Worm (Caenorhabditis elegans) whole organism, L1 larva: ENCODE measurements around the gene T09A5.15.

Experiments used
- C04F5.9 ChIP-seq: sonication (generic microtip); optimal IDR thresholded peaks from 2 replicates; lab custom pipeline; 2016; ENCODE audit warnings: missing genetic modification characterization, missing compliant biosample characterization
- aha-1 ChIP-seq: fragments of 150-350 bp; optimal IDR thresholded peaks from 2 replicates; lab custom pipeline; 2014; ENCODE audit warnings: missing biosample characterization, missing genetic modification characterization
- aly-2 ChIP-seq: fragments of 150-350 bp; optimal IDR thresholded peaks from 2 replicates; lab custom pipeline; 2014; ENCODE audit warnings: missing biosample characterization, missing genetic modification characterization
- blmp-1 ChIP-seq: fragments of 150-350 bp; optimal IDR thresholded peaks from 2 replicates; lab custom pipeline; 2014; ENCODE audit warnings: missing biosample characterization, missing genetic modification characterization
- ceh-8 ChIP-seq: fragments of 200-800 bp; sonication (Bioruptor generic); optimal IDR thresholded peaks from 2 replicates; lab custom pipeline; 2018; ENCODE audit warnings: mild to moderate bottlenecking, missing genetic modification characterization, moderate library complexity, missing compliant biosample characterization
- dsc-1 ChIP-seq: sonication (generic microtip); optimal IDR thresholded peaks from 2 replicates; lab custom pipeline; 2016; ENCODE audit warnings: mild to moderate bottlenecking, missing genetic modification characterization, missing compliant biosample characterization
- efl-1 ChIP-seq, 4 experiments: fragments of 150-350 bp; optimal IDR thresholded peaks in 3 of 4; peaks in 1 of 4; 1 replicate in 1 of 4; 2 replicates in 3 of 4; lab custom pipeline; 2014; ENCODE audit warnings: missing biosample characterization in 2 of 4, missing genetic modification characterization in 2 of 4, missing genetic modification reagents in 2 of 4
- egl-13 ChIP-seq: sonication (generic microtip); optimal IDR thresholded peaks from 2 replicates; lab custom pipeline; 2016; ENCODE audit warnings: missing genotype, missing genetic modification reagents, missing genetic modification characterization, missing compliant biosample characterization
- egl-27 ChIP-seq, 2 experiments: fragments of 150-350 bp in 1 of 2; sonication (generic microtip); optimal IDR thresholded peaks; 3 replicates each; lab custom pipeline; 2017 to 2018; ENCODE audit warnings: missing biosample characterization in 2 of 2, missing genetic modification characterization in 2 of 2, missing genetic modification reagents in 2 of 2
- elt-2 ChIP-seq: sonication (generic microtip); optimal IDR thresholded peaks from 2 replicates; lab custom pipeline; 2016; ENCODE audit warnings: missing genetic modification characterization, mild to moderate bottlenecking, inconsistent platforms, missing compliant biosample characterization, missing genetic modification reagents
- ets-5 ChIP-seq: fragments of 200-800 bp; sonication (Bioruptor generic); IDR thresholded peaks from 2 replicates; pipeline ENCODE4 v1.3.6; 2022; ENCODE audit warnings: missing genetic modification characterization, missing compliant biosample characterization
- fkh-10 ChIP-seq: sonication (generic microtip); optimal IDR thresholded peaks from 2 replicates; lab custom pipeline; 2017; ENCODE audit warnings: missing biosample characterization, missing genetic modification reagents, missing genetic modification characterization
- fkh-8 ChIP-seq: sonication (generic microtip); optimal IDR thresholded peaks from 2 replicates; lab custom pipeline; 2016; ENCODE audit warnings: mild to moderate bottlenecking, missing genetic modification characterization, missing compliant biosample characterization
- fos-1 ChIP-seq: fragments of 150-350 bp; optimal IDR thresholded peaks from 2 replicates; lab custom pipeline; 2014; ENCODE audit warnings: missing biosample characterization, missing genetic modification characterization
- grh-1 ChIP-seq: fragments of 200-800 bp; sonication (Bioruptor generic); IDR thresholded peaks from 2 replicates; pipeline ENCODE4 v1.3.6; 2022; ENCODE audit warnings: missing genetic modification reagents, missing genetic modification characterization, missing compliant biosample characterization
- hlh-4 ChIP-seq: sonication (generic microtip); optimal IDR thresholded peaks from 2 replicates; lab custom pipeline; 2016; ENCODE audit warnings: mild to moderate bottlenecking, missing genetic modification characterization, missing compliant biosample characterization
- hpl-2 ChIP-seq: fragments of 150-350 bp; optimal IDR thresholded peaks from 2 replicates; lab custom pipeline; 2014; ENCODE audit warnings: missing biosample characterization, missing genetic modification reagents, missing genetic modification characterization
- irx-1 ChIP-seq: sonication (generic microtip); optimal IDR thresholded peaks from 2 replicates; lab custom pipeline; 2016; ENCODE audit warnings: missing genetic modification characterization, missing compliant biosample characterization
- lin-39 ChIP-seq: fragments of 150-350 bp; optimal IDR thresholded peaks from 2 replicates; lab custom pipeline; 2014; ENCODE audit warnings: missing biosample characterization, missing genetic modification reagents, missing genetic modification characterization
- lir-3 ChIP-seq: sonication (generic microtip); optimal IDR thresholded peaks from 2 replicates; lab custom pipeline; 2016; ENCODE audit warnings: mild to moderate bottlenecking, missing genetic modification characterization, moderate library complexity, missing compliant biosample characterization; ENCODE audit not compliant: poor library complexity
- lsy-2 ChIP-seq, 2 experiments: fragments of 150-350 bp; optimal IDR thresholded peaks; 2 replicates each; lab custom pipeline; 2014; ENCODE audit warnings: missing biosample characterization in 2 of 2, missing genetic modification characterization in 2 of 2
- mab-9 ChIP-seq: fragments of 200-800 bp; sonication (Bioruptor generic); IDR thresholded peaks from 2 replicates; pipeline ENCODE4 v1.3.6; 2022; ENCODE audit warnings: missing genetic modification reagents, missing genetic modification characterization, missing compliant biosample characterization
- mef-2 ChIP-seq: fragments of 150-350 bp; optimal IDR thresholded peaks from 2 replicates; lab custom pipeline; 2014; ENCODE audit warnings: missing biosample characterization, missing genetic modification characterization
- nhr-12 ChIP-seq: sonication (generic microtip); optimal IDR thresholded peaks from 2 replicates; lab custom pipeline; 2017; ENCODE audit warnings: missing biosample characterization, missing genetic modification characterization
- nhr-20 ChIP-seq: sonication (generic microtip); optimal IDR thresholded peaks from 2 replicates; lab custom pipeline; 2016; ENCODE audit warnings: mild to moderate bottlenecking, missing genetic modification characterization, missing compliant biosample characterization
- nhr-76 ChIP-seq: sonication (generic microtip); optimal IDR thresholded peaks from 2 replicates; lab custom pipeline; 2017; ENCODE audit warnings: missing biosample characterization, missing genetic modification characterization
- nhr-84 ChIP-seq: sonication (generic microtip); optimal IDR thresholded peaks from 2 replicates; lab custom pipeline; 2017; ENCODE audit warnings: missing biosample characterization, missing genetic modification characterization
- nhr-85 ChIP-seq: sonication (generic microtip); peaks from one replicate; lab custom pipeline; 2016; ENCODE audit warnings: missing genetic modification characterization, inconsistent platforms, missing compliant biosample characterization
- pax-3 ChIP-seq: fragments of 200-800 bp; sonication (Bioruptor generic); optimal IDR thresholded peaks from 2 replicates; lab custom pipeline; 2018; ENCODE audit warnings: mild to moderate bottlenecking, missing genetic modification characterization, moderate library complexity, missing compliant biosample characterization
- sptf-1 ChIP-seq: fragments of 150-350 bp; optimal IDR thresholded peaks from 2 replicates; lab custom pipeline; 2014; ENCODE audit warnings: missing biosample characterization, missing genetic modification characterization
- unc-30 ChIP-seq: sonication (generic microtip); optimal IDR thresholded peaks from 2 replicates; lab custom pipeline; 2017; ENCODE audit warnings: missing biosample characterization, missing genetic modification characterization
- unc-86 ChIP-seq: sonication (generic microtip); optimal IDR thresholded peaks from 2 replicates; lab custom pipeline; 2016; ENCODE audit warnings: missing genetic modification characterization, missing compliant biosample characterization
- unc-98 ChIP-seq: fragments of 200-800 bp; sonication (Bioruptor generic); IDR thresholded peaks from 2 replicates; pipeline ENCODE4 v1.3.6; 2022; ENCODE audit warnings: missing genetic modification characterization, missing compliant biosample characterization
- xbp-1 ChIP-seq: sonication (generic microtip); optimal IDR thresholded peaks from 2 replicates; lab custom pipeline; 2016; ENCODE audit warnings: missing genetic modification characterization, missing compliant biosample characterization

The T09A5.15 gene

DNA sequence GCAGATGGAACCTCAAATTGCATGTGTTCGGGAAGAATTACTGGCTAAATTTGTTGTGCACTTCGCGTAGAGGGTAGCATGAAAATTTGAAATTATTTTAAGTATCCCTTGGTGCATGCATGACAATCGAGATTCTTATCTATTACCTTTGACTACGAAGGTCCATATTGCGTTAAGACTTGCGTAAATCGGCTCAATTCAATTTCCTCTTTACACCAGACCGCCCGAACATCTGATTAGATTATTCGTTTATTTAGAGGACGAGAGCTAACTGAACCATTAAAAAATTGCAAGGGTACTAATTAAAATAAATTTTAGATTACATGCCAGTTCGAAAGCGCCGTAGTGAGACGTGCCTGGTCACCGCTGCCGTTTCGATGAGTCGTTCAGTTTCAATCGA, 40.2 kb upstream of the T09A5.15 start:
- TF ChIP-seq xbp-1 (tag; lab: Kevin White, UChicago), result no peak
- TF ChIP-seq unc-30 (tag; lab: Kevin White, UChicago), result no peak
- TF ChIP-seq aly-2, result no peak
- TF ChIP-seq mef-2 (tag; lab: Kevin White, UChicago), result no peak
- TF ChIP-seq ets-5 (GFP tag; lab: Robert Waterston, UW), result no peak
- TF ChIP-seq hlh-4 (tag; lab: Kevin White, UChicago), result no peak
- TF ChIP-seq ceh-8, result no peak
- no peak for TF ChIP-seq aha-1 (tag; lab: Kevin White, UChicago)
- no peak for TF ChIP-seq elt-2 (tag; lab: Kevin White, UChicago)

DNA sequence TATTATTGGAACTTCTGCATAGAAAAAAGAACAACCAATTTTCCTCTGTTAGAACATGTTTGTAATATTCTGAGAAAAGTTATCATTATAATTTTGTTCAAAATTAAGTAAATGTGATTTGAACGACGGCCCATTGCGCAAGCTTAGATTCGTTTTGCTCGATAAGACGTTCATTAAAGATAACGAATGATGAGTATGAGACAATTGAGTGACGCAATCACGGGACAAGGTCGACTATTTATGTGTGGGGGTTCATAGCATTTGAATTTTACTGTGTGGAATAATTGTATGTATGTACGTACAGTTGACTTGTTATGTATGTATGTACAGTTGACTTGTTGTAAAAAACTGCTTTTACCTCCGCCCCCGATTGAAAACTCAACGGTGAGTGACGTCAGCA, 38.4 kb upstream of the T09A5.15 start:
- TF ChIP-seq fos-1, result no peak
- no peak for TF ChIP-seq ets-5 (GFP tag; lab: Robert Waterston, UW)
- no peak for TF ChIP-seq unc-98 (GFP tag; lab: Robert Waterston, UW)
- TF ChIP-seq hpl-2, result no peak
- TF ChIP-seq lin-39 (tag; lab: Kevin White, UChicago), result no peak
- TF ChIP-seq lir-3 (tag; lab: Kevin White, UChicago), result no peak
- no peak for TF ChIP-seq dsc-1 (tag; lab: Kevin White, UChicago)

DNA sequence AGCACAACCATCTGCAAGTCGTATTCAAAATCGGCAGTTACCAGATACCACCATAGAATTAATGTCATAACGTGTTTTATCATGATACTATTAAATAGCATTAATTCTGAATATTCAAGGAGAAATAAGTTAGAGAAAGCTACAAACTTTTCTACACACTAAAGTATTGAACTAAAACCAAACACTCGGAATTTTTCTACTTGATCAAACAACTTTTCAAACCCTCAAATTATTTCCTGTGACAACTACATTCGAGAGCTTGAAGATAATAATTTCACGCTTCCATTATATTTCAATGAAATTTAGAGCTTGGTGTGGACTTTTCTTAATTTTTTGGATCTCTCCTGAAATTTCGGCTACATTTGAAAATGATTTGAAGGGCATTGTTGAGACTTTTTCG, 35.3 kb upstream of the T09A5.15 start, which contains the start of gene irld-47:
Gene irld-47 (minus strand): TSS at position 101 of the 400 bp plus-strand sequence.
- TF ChIP-seq mab-9, result no peak
- no peak for TF ChIP-seq grh-1 (GFP tag; lab: Robert Waterston, UW)
- no peak for TF ChIP-seq nhr-12 (tag; lab: Kevin White, UChicago)
- TF ChIP-seq C04F5.9 (tag; lab: Kevin White, UChicago), result no peak
- TF ChIP-seq fkh-8 (tag; lab: Kevin White, UChicago), result no peak
- TF ChIP-seq mef-2 (tag; lab: Kevin White, UChicago), result no peak

DNA sequence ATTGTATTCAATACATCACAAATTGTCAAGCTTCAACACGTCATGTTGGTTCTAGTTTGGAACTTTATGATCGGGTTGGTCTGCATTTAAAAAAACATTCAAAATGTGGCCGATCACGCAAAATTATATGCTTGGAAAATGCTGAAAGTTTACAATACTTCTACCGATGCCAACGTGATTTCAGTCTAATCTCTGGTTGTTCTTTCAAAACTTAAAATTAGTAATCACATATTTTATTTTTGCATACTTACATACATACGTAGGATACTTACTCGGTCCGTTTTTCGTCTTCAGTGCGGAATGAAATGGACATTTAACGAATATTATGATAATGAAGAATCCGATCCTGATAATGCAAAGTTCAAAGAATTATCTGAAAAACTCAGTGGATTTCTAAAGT, 32.7 kb upstream of the T09A5.15 start, which contains the start of gene srw-62:
Gene srw-62 (plus strand): TSS at position 301 of the 400 bp plus-strand sequence.
- no peak for TF ChIP-seq egl-13 (tag; lab: Kevin White, UChicago)
- no peak for TF ChIP-seq nhr-76
- no peak for TF ChIP-seq fkh-10 (GFP tag; lab: Kevin White, UChicago)
- no peak for TF ChIP-seq egl-27 (tag; optimal IDR thresholded peaks at IDR 0.05; lab: Kevin White, UChicago)
- no peak for TF ChIP-seq mab-9
- TF ChIP-seq nhr-84 (tag; lab: Kevin White, UChicago), result no peak
- TF ChIP-seq unc-30 (tag; lab: Kevin White, UChicago), result no peak
- no peak for TF ChIP-seq efl-1 (optimal IDR thresholded peaks at IDR 0.05; lab: Kevin White, UChicago)
- TF ChIP-seq efl-1 (GFP tag; optimal IDR thresholded peaks at IDR 0.05 in 1 of 2; lab: Kevin White, UChicago), result no peak
- no peak for TF ChIP-seq nhr-85 (tag; lab: Kevin White, UChicago)
- no peak for TF ChIP-seq lsy-2 (tag; optimal IDR thresholded peaks at IDR 0.05; lab: Kevin White, UChicago)
- TF ChIP-seq sptf-1 (tag; lab: Kevin White, UChicago), result no peak
- no peak for TF ChIP-seq blmp-1 (tag; lab: Kevin White, UChicago)
- TF ChIP-seq irx-1 (tag; lab: Kevin White, UChicago), result no peak

DNA sequence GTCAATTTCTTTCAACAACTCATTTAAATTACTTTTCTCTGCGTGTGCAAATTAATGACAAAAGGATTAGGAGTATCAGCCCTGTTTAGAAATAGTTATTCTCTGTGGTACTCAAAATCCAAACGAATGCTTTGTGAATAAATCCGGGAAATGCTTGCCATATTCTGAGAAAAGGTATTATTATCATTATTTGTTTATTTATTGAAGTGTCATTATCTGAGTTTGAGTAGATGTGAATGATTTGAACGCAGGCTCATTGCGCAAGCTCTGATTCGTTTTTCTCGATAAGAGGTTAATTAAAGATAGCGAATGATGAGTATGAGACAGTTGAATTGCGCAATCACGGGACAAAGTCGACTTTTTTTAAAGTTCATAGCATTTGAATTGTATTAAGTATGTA, 29.9 kb upstream of the T09A5.15 start:
- peak; percentile 83 for TF ChIP-seq dsc-1 (tag; lab: Kevin White, UChicago)
- TF ChIP-seq nhr-20 (tag; lab: Kevin White, UChicago), result no peak
- TF ChIP-seq unc-86 (tag; lab: Kevin White, UChicago), result no peak
- no peak for TF ChIP-seq hlh-4 (tag; lab: Kevin White, UChicago)
- TF ChIP-seq pax-3 (tag; lab: Kevin White, UChicago), result peak; percentile 41
- TF ChIP-seq nhr-85 (tag; lab: Kevin White, UChicago), result no peak
